Worm (Caenorhabditis elegans) whole organism, young adult: ENCODE results near the gene F11C7.7.

ENCODE experiments used
- Y53F4B.3 ChIP-seq: fragments of 200-800 bp; sonication (Bioruptor generic); IDR thresholded peaks from 2 replicates; pipeline ENCODE4 v1.3.6; 2022; ENCODE audit warnings: missing genetic modification reagents, missing genetic modification characterization, missing compliant biosample characterization
- Y56A3A.18 ChIP-seq: fragments of 200-800 bp; sonication (Bioruptor generic); IDR thresholded peaks from 2 replicates; pipeline ENCODE4 v1.3.6; 2022; ENCODE audit warnings: missing genetic modification reagents, missing genetic modification characterization, missing compliant biosample characterization
- ama-1 ChIP-seq, 3 experiments: fragments of 150-350 bp in 1 of 3; sonication (generic microtip) in 2 of 3; optimal IDR thresholded peaks; 2 replicates each; lab custom pipeline; 2014 to 2018; ENCODE audit warnings: missing biosample characterization in 2 of 3, missing genetic modification characterization in 2 of 3, missing genetic modification reagents in 2 of 3
- dpff-1 ChIP-seq: sonication (generic microtip); optimal IDR thresholded peaks from 2 replicates; lab custom pipeline; 2017; ENCODE audit warnings: mild to moderate bottlenecking, missing genetic modification characterization, missing compliant biosample characterization
- egrh-3 ChIP-seq: fragments of 200-800 bp; sonication (Bioruptor generic); IDR thresholded peaks from 2 replicates; pipeline ENCODE4 v1.3.6; 2022; ENCODE audit warnings: missing genetic modification reagents, missing genetic modification characterization, missing compliant biosample characterization
- hlh-26 ChIP-seq: fragments of 200-800 bp; sonication (Bioruptor generic); conservative IDR thresholded peaks from 2 replicates; pipeline ENCODE4 v1.3.6; 2022; ENCODE audit warnings: missing genetic modification reagents, missing genetic modification characterization, missing compliant biosample characterization
- lsy-27 ChIP-seq: sonication (generic microtip); optimal IDR thresholded peaks from 2 replicates; lab custom pipeline; 2017; ENCODE audit warnings: missing genetic modification characterization, mild to moderate bottlenecking, missing compliant biosample characterization, antibody characterized with exemption, missing genotype, borderline replicate concordance; ENCODE audit not compliant: insufficient read depth
- nfya-1 ChIP-seq: sonication (generic microtip); optimal IDR thresholded peaks from 2 replicates; lab custom pipeline; 2017; ENCODE audit warnings: antibody characterized with exemption, missing compliant biosample characterization, missing genetic modification characterization, borderline replicate concordance; ENCODE audit not compliant: insufficient read depth
- snpc-4 ChIP-seq, 5 experiments: fragments of 150-350 bp in 1 of 5; sonication (generic microtip) in 4 of 5; optimal IDR thresholded peaks; 2 replicates each; lab custom pipeline; 2014 to 2018; ENCODE audit warnings: missing genetic modification characterization in 5 of 5, missing biosample characterization in 3 of 5, antibody characterized with exemption in 2 of 5, mild to moderate bottlenecking in 2 of 5, missing compliant biosample characterization in 2 of 5, missing genotype in 2 of 5, moderate library complexity in 2 of 5, missing genetic modification reagents in 1 of 5
- unc-130 ChIP-seq: sonication (generic microtip); optimal IDR thresholded peaks from 2 replicates; lab custom pipeline; 2016; ENCODE audit warnings: missing genetic modification reagents, missing genetic modification characterization, missing compliant biosample characterization
- unc-62 ChIP-seq: fragments of 150-350 bp; optimal IDR thresholded peaks from 2 replicates; lab custom pipeline; 2014; ENCODE audit warnings: missing biosample characterization, missing genetic modification reagents, missing genetic modification characterization

- TF ChIP-seq unc-62 (no peak), Y56A3A.18 (no peak), egrh-3 (GFP tag; lab: Robert Waterston, UW) (no peak), lsy-27 (tag; lab: Kevin White, UChicago) (no peak), unc-130 (GFP tag; lab: Kevin White, UChicago) (no peak), ama-1 (optimal IDR thresholded peaks at IDR 0.05; lab: Kevin White, UChicago) (no peak), ama-1 (GFP tag; optimal IDR thresholded peaks at IDR 0.05; lab: Kevin White, UChicago) (no peak), nfya-1 (no peak), Y53F4B.3 (GFP tag; lab: Robert Waterston, UW) (no peak), hlh-26 (GFP tag; lab: Robert Waterston, UW) (no peak), snpc-4 (GFP tag; optimal IDR thresholded peaks at IDR 0.05; lab: Kevin White, UChicago) (no peak), snpc-4 (tag; optimal IDR thresholded peaks at IDR 0.05; lab: Kevin White, UChicago) (no peak), dpff-1 (tag; lab: Kevin White, UChicago) (no peak)
Observed at ce11 chrX:17391515-17391914, 6.9 kb upstream of the F11C7.7 start, which contains the start of gene F10D7.5.
